Worm (Caenorhabditis elegans) whole organism, L2 larva: Measurements from ENCODE around the gene H12D21.10.

Experiments used
- F13H6.1 ChIP-seq: sonication (generic microtip); optimal IDR thresholded peaks from 2 replicates; lab custom pipeline; 2016; ENCODE audit warnings: missing genetic modification characterization, missing compliant biosample characterization
- Y55F3AM.14 ChIP-seq: fragments of 200-800 bp; sonication (Bioruptor generic); optimal IDR thresholded peaks from 2 replicates; lab custom pipeline; 2018; ENCODE audit warnings: mild to moderate bottlenecking, missing genetic modification characterization, missing compliant biosample characterization
- ceh-16 ChIP-seq: fragments of 150-350 bp; optimal IDR thresholded peaks from 2 replicates; lab custom pipeline; 2014; ENCODE audit warnings: missing biosample characterization, missing genetic modification characterization
- egl-27 ChIP-seq: sonication (generic microtip); optimal IDR thresholded peaks from 3 replicates; lab custom pipeline; 2017; ENCODE audit warnings: missing biosample characterization, missing genetic modification reagents, missing genetic modification characterization
- fos-1 ChIP-seq: fragments of 150-350 bp; optimal IDR thresholded peaks from 2 replicates; lab custom pipeline; 2014; ENCODE audit warnings: missing biosample characterization, missing genetic modification characterization
- lin-39 ChIP-seq: fragments of 150-350 bp; optimal IDR thresholded peaks from 2 replicates; lab custom pipeline; 2014; ENCODE audit warnings: missing biosample characterization, missing genetic modification reagents, missing genetic modification characterization
- lsy-2 ChIP-seq, 2 experiments: fragments of 150-350 bp in 1 of 2; sonication (generic microtip) in 1 of 2; optimal IDR thresholded peaks; 2 replicates each; lab custom pipeline; 2014 to 2017; ENCODE audit warnings: missing biosample characterization in 2 of 2, missing genetic modification characterization in 2 of 2
- mab-5 ChIP-seq: fragments of 150-350 bp; optimal IDR thresholded peaks from 2 replicates; lab custom pipeline; 2014; ENCODE audit warnings: missing biosample characterization, missing genetic modification characterization
- nhr-10 ChIP-seq: sonication (generic microtip); optimal IDR thresholded peaks from 2 replicates; lab custom pipeline; 2017; ENCODE audit warnings: missing biosample characterization, missing genetic modification characterization
- nhr-12 ChIP-seq: fragments of 150-350 bp; optimal IDR thresholded peaks from 2 replicates; lab custom pipeline; 2014; ENCODE audit warnings: missing biosample characterization, missing genetic modification characterization
- nhr-21 ChIP-seq: fragments of 150-350 bp; optimal IDR thresholded peaks from 2 replicates; lab custom pipeline; 2014; ENCODE audit warnings: missing biosample characterization, missing genetic modification characterization
- skn-1 ChIP-seq: sonication (generic microtip); optimal IDR thresholded peaks from 2 replicates; lab custom pipeline; 2017; ENCODE audit warnings: missing biosample characterization, missing genetic modification characterization
- sma-3 ChIP-seq: sonication (generic microtip); optimal IDR thresholded peaks from 2 replicates; lab custom pipeline; 2016; ENCODE audit warnings: missing genetic modification reagents, missing genetic modification characterization, missing compliant biosample characterization
- unc-39 ChIP-seq: fragments of 150-350 bp; optimal IDR thresholded peaks from 2 replicates; lab custom pipeline; 2014; ENCODE audit warnings: missing biosample characterization, missing genetic modification characterization
- unc-62 ChIP-seq: fragments of 150-350 bp; optimal IDR thresholded peaks from 2 replicates; lab custom pipeline; 2014; ENCODE audit warnings: missing biosample characterization, missing genetic modification reagents, missing genetic modification characterization
- zag-1 ChIP-seq: fragments of 150-350 bp; optimal IDR thresholded peaks from 2 replicates; lab custom pipeline; 2014; ENCODE audit warnings: missing biosample characterization, missing genetic modification characterization
- ztf-11 ChIP-seq: sonication (generic microtip); optimal IDR thresholded peaks from 2 replicates; lab custom pipeline; 2017; ENCODE audit warnings: missing biosample characterization, missing genetic modification characterization
- ztf-4 ChIP-seq: fragments of 150-350 bp; optimal IDR thresholded peaks from 2 replicates; lab custom pipeline; 2014; ENCODE audit warnings: missing biosample characterization, missing genetic modification characterization

H12D21.10 gene

DNA sequence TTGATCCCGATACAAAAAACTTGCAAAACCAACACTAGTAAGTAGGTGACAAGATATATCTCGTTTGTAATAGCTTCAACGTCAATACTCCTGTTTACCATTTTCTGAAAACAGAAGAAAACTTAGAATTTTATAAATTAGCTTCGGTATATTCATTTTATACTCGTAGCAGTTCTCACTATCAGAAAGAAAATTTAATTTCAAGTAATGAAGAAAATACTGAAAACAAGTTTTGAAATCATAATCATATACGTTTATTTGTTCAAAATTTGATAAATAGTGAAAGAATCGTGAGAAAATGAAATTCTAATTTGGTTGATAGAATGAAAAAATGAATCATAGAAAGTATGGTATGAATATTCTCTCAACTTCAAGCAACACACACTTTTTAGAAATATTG, 55.0 kb downstream of the H12D21.10 start, which contains the start of gene C30G7.5:
Gene C30G7.5 (minus strand): TSS at position 101 of the 400 bp plus-strand sequence.
- TF ChIP-seq ceh-16 (no peak), mab-5 (tag; lab: Kevin White, UChicago) (no peak), zag-1 (no peak)

DNA sequence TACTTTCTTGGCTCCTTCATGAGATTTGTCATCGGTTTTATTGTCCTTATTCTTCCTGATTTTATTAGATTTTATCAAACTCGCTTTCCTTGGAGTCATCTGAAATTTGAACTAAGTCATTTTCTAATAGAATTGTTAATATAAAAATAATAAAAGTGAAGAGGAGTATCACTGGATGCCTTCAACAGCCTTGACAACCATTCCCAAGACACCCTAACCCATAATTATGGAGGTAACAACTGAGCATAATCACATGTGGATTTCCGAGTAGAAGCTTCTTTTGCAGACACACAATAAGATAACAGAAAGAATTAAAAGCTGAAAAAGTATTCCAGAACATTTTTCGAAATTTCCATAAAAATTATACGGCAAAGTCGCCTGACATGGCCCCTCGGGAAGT, 56.1 kb downstream of the H12D21.10 start, which contains the start of gene F02D8.9:
Gene F02D8.9 (minus strand): TSS at position 101 of the 400 bp plus-strand sequence.
- TF ChIP-seq egl-27 (no peak), nhr-12 (tag; lab: Kevin White, UChicago) (no peak), ztf-11 (tag; lab: Kevin White, UChicago) (no peak), nhr-21 (tag; lab: Kevin White, UChicago) (no peak), F13H6.1 (tag; lab: Kevin White, UChicago) (no peak), unc-39 (tag; lab: Kevin White, UChicago) (no peak), nhr-10 (tag; lab: Kevin White, UChicago) (no peak), Y55F3AM.14 (GFP tag; lab: Kevin White, UChicago) (no peak), zag-1 (no peak), mab-5 (tag; lab: Kevin White, UChicago) (no peak), fos-1 (tag; lab: Kevin White, UChicago) (no peak), lsy-2 (tag; optimal IDR thresholded peaks at IDR 0.05; lab: Kevin White, UChicago) (no peak), lin-39 (tag; lab: Kevin White, UChicago) (no peak), sma-3 (GFP tag; lab: Kevin White, UChicago) (no peak), ztf-4 (tag; lab: Kevin White, UChicago) (no peak), unc-62 (GFP tag; lab: Kevin White, UChicago) (no peak), skn-1 (no peak)
- TF ChIP-seq, all 48 proteins: peak for 0
